Worm (Caenorhabditis elegans): ENCODE results near the gene gars-1.

DNA sequence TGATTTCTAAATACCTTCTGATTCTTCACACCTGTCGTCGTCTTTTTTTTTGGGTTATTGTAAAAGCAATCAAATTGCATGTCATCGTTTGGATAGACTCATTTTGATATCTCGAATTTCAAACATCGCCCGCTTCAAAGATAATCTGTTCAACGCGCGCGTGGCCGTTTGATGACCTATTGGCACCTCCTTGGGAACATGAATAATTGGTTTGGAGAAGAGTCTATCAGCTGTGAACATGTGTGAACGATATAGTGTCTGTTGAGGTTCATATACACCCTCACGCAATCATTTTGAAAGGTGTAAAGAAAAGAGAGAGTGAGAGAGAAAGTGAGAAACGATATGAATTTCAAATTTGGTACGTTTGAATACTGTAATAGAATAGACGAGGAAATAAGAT is 42.8 kb downstream of the gars-1 start:
- no peak for TF ChIP-seq aly-2 (tag; optimal IDR thresholded peaks at IDR 0.05)
- no peak for TF ChIP-seq alr-1 (tag; optimal IDR thresholded peaks at IDR 0.05)

Data from whole organism, L2 larva.